Fruit fly (Drosophila melanogaster): ENCODE data around the gene RtGEF.

The RtGEF gene

dm6 chr2L:20326317-20326716, 23.9 kb upstream of the RtGEF start (continued):
- peak; percentile 81 for TF ChIP-seq CG6254 (GFP tag; optimal IDR thresholded peaks at IDR 0.05)
- TF ChIP-seq CG2202 (tag; optimal IDR thresholded peaks at IDR 0.05), result peak; percentile 15
- peak; percentile 75 for TF ChIP-seq CG33213 (GFP tag; optimal IDR thresholded peaks at IDR 0.05)
- TF ChIP-seq ATbp (GFP tag; optimal IDR thresholded peaks at IDR 0.05), result peak; percentile 61
- no peak for TF ChIP-seq CG13894 (tag; optimal IDR thresholded peaks at IDR 0.05)
- no peak for TF ChIP-seq ap (GFP tag; IDR thresholded peaks at IDR 0.05)
- TF ChIP-seq eve (GFP tag; optimal IDR thresholded peaks at IDR 0.05), result no peak
- peak; percentile 52 for TF ChIP-seq CG4707 (GFP tag; optimal IDR thresholded peaks at IDR 0.05)
- no peak for TF ChIP-seq HLHmδ (GFP tag; optimal IDR thresholded peaks at IDR 0.05)
- TF ChIP-seq CHES-1-like (GFP tag; optimal IDR thresholded peaks at IDR 0.05), result no peak
- no peak for TF ChIP-seq ab (GFP tag; optimal IDR thresholded peaks at IDR 0.05)
- peak; percentile 60 for TF ChIP-seq PHDP (tag; optimal IDR thresholded peaks at IDR 0.05)
- peak; percentile 77 for TF ChIP-seq CG7357 (GFP tag; IDR thresholded peaks at IDR 0.05)
- TF ChIP-seq CG7745 (tag; optimal IDR thresholded peaks at IDR 0.05), result no peak
- no peak for TF ChIP-seq lov (optimal IDR thresholded peaks at IDR 0.05)
- TF ChIP-seq lov (GFP tag; IDR thresholded peaks at IDR 0.05), result peak; percentile 88
- TF ChIP-seq CG18476 (GFP tag; optimal IDR thresholded peaks at IDR 0.05), result peak; percentile 73
- TF ChIP-seq CG6854 (GFP tag; optimal IDR thresholded peaks at IDR 0.05), result peak; percentile 2
- 0 out of 2 replicates have a peak, but pooled peaks have one; percentile 59 for TF ChIP-seq chm (GFP tag; IDR thresholded peaks at IDR 0.05)
- TF ChIP-seq tap (tag; optimal IDR thresholded peaks at IDR 0.05), result peak; percentile 72
- TF ChIP-seq twi (tag; optimal IDR thresholded peaks at IDR 0.05), result no peak
- no peak for TF ChIP-seq Tbp (GFP tag; optimal IDR thresholded peaks at IDR 0.05)
- no peak for TF ChIP-seq CG11456 (GFP tag; IDR thresholded peaks at IDR 0.05)
- TF ChIP-seq bsh (GFP tag; optimal IDR thresholded peaks at IDR 0.05), result peak; percentile 72 to 76
- TF ChIP-seq CG10462 (GFP tag; optimal IDR thresholded peaks at IDR 0.05), result peak; percentile 25
- TF ChIP-seq slbo (GFP tag; IDR thresholded peaks at IDR 0.05), result peak; percentile 42
- TF ChIP-seq row (GFP tag; IDR thresholded peaks at IDR 0.05), result peak; percentile 80
- peak; percentile 65 for TF ChIP-seq Fer3 (tag; optimal IDR thresholded peaks at IDR 0.05)
- peak; percentile 53 for TF ChIP-seq Jarid2 (GFP tag; optimal IDR thresholded peaks at IDR 0.05)
- peak; percentile 49; the same call in 1 of the 2 replicates for TF ChIP-seq esg (GFP tag; conservative IDR thresholded peaks at IDR 0.05)
- no peak for TF ChIP-seq ash1 (GFP tag; optimal IDR thresholded peaks at IDR 0.05)
- no peak for TF ChIP-seq vfl (GFP tag; optimal IDR thresholded peaks at IDR 0.05)
- TF ChIP-seq CG11085 (GFP tag; IDR thresholded peaks at IDR 0.05), result peak; percentile 68
- TF ChIP-seq CG3407 (GFP tag; optimal IDR thresholded peaks at IDR 0.05), result peak; percentile 36
- peak; percentile 67 for TF ChIP-seq az2 (GFP tag; optimal IDR thresholded peaks at IDR 0.05)
- TF ChIP-seq CG16815 (GFP tag; optimal IDR thresholded peaks at IDR 0.05), result peak; percentile 57
- TF ChIP-seq CG3163 (GFP tag; optimal IDR thresholded peaks at IDR 0.05), result peak; percentile 6
- TF ChIP-seq dysf (GFP tag; IDR thresholded peaks at IDR 0.05), result peak; percentile 75
- no peak for TF ChIP-seq fd102C (GFP tag; optimal IDR thresholded peaks at IDR 0.05)
- TF ChIP-seq jing (GFP tag; optimal IDR thresholded peaks at IDR 0.05), result peak; percentile 28
- no peak for TF ChIP-seq CG10543 (GFP tag; optimal IDR thresholded peaks at IDR 0.05)
- peak in 1 of 2 experiments; percentile 43 for TF ChIP-seq Hr78 (GFP tag; optimal IDR thresholded peaks at IDR 0.05)
- TF ChIP-seq Poxn (GFP tag; IDR thresholded peaks at IDR 0.05), result no peak
- TF ChIP-seq so (GFP tag; IDR thresholded peaks at IDR 0.05), result 0 out of 3 replicates have a peak, but pooled peaks have one; percentile 49
- TF ChIP-seq CG10959 (GFP tag; IDR thresholded peaks at IDR 0.05), result peak; percentile 90
- peak; percentile 43 for TF ChIP-seq Hr3 (GFP tag; optimal IDR thresholded peaks at IDR 0.05)
- TF ChIP-seq sima (GFP tag; optimal IDR thresholded peaks at IDR 0.05), result peak; percentile 73
- TF ChIP-seq CG10321 (GFP tag; IDR thresholded peaks at IDR 0.05), result no peak
- TF ChIP-seq NfI (GFP tag; optimal IDR thresholded peaks at IDR 0.05), result peak; percentile 35
- TF ChIP-seq NFAT (GFP tag; IDR thresholded peaks at IDR 0.05), result peak; percentile 78
- peak; percentile 31 for TF ChIP-seq CG12155 (GFP tag; optimal IDR thresholded peaks at IDR 0.05)
